Worm (Caenorhabditis elegans) whole organism, late embryonic: ENCODE measurements around the gene nhr-249.

Experiments
- ama-1 ChIP-seq: fragments of 150-350 bp; optimal IDR thresholded peaks from 2 replicates; lab custom pipeline; 2014
- mec-3 ChIP-seq: sonication (generic microtip); optimal IDR thresholded peaks from 2 replicates; lab custom pipeline; 2016; ENCODE audit warnings: borderline replicate concordance, missing genetic modification characterization, missing compliant biosample characterization

DNA sequence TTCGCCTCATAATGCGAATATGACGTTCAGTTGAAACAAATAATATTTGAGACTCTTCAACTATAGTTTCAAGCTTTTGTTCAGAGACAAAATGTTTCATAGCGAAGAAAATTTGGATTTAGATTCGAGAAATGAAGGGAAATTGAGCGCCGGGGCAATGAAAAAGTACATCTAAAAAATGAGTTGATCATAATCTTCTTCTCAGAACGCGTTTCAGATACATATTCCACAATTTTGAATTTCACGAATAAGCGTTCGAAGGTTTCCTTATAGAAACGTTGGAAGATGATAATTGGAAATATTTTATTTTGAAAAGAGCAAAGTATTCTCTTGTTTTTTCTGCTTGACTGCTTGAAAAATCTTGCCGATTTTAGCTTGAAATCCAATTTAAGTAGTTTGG is 2.1 kb downstream of the nhr-249 start, which contains the start of gene ZK381.8:
- TF ChIP-seq mec-3, result no peak
- TF ChIP-seq ama-1 (lab: Kevin White, UChicago), result no peak
